Fruit fly (Drosophila melanogaster): Measurements from ENCODE around the gene CG15812.

CG15812 gene

dm6 chr3L:3208895-3209294, 49.1 kb downstream of the CG15812 start, which contains the start of the genes CG32269 and CG32270 (continued):
- TF ChIP-seq CG16863 (GFP tag; optimal IDR thresholded peaks at IDR 0.05), result no peak
- no peak for TF ChIP-seq crc (GFP tag; optimal IDR thresholded peaks at IDR 0.05)
- no peak for TF ChIP-seq CG3407 (GFP tag; optimal IDR thresholded peaks at IDR 0.05)
- no peak for TF ChIP-seq CG10654 (GFP tag; optimal IDR thresholded peaks at IDR 0.05)
- TF ChIP-seq CG10147 (GFP tag; optimal IDR thresholded peaks at IDR 0.05), result no peak
- peak; percentile 3 for TF ChIP-seq CG18619 (GFP tag; optimal IDR thresholded peaks at IDR 0.05)
- no peak for TF ChIP-seq CG34422 (GFP tag; IDR thresholded peaks at IDR 0.05)
- no peak for TF ChIP-seq CG14441 (GFP tag; IDR thresholded peaks at IDR 0.05)
- no peak for TF ChIP-seq tup (GFP tag; optimal IDR thresholded peaks at IDR 0.05)
- no peak for TF ChIP-seq CG2889 (GFP tag; IDR thresholded peaks at IDR 0.05)
- no peak for TF ChIP-seq Trl (optimal IDR thresholded peaks at IDR 0.05)
- peak; percentile 0 for TF ChIP-seq Trl (GFP tag; optimal IDR thresholded peaks at IDR 0.05)
- TF ChIP-seq kah (GFP tag; optimal IDR thresholded peaks at IDR 0.05), result peak; percentile 71
- no peak for TF ChIP-seq Dbx (GFP tag; IDR thresholded peaks at IDR 0.05)
